Worm (Caenorhabditis elegans) whole organism, midembryonic: ENCODE data around the gene AC3.5.

Source experiments
- klf-2 ChIP-seq: fragments of 200-800 bp; sonication (Bioruptor generic); conservative IDR thresholded peaks from 2 replicates; pipeline ENCODE4 v1.3.6; 2022; ENCODE audit warnings: missing genetic modification reagents, missing genetic modification characterization, missing compliant biosample characterization
- ztf-23 ChIP-seq: fragments of 200-800 bp; sonication (Bioruptor generic); IDR thresholded peaks from 2 replicates; pipeline ENCODE4 v1.3.6; 2022; ENCODE audit warnings: missing genetic modification reagents, missing genetic modification characterization, missing compliant biosample characterization

- TF ChIP-seq ztf-23 (GFP tag; lab: Robert Waterston, UW) (no peak), klf-2 (GFP tag; lab: Robert Waterston, UW) (no peak)
These were observed at the start of gene AC3.5 for ce11 chrV:10388318-10388717.
